Worm (Caenorhabditis elegans): ENCODE results near the gene plpr-1.

- no peak for TF ChIP-seq lir-3 (tag; optimal IDR thresholded peaks at IDR 0.05)
- peak in 1 of 2 experiments; percentile 92 for TF ChIP-seq unc-62 (GFP tag; optimal IDR thresholded peaks at IDR 0.05 in 1 of 2)
- TF ChIP-seq unc-62 (tag; optimal IDR thresholded peaks at IDR 0.05), result no peak
- no peak for TF ChIP-seq ceh-82 (tag; optimal IDR thresholded peaks at IDR 0.05)
- TF ChIP-seq Y105C5A.15 (GFP tag; IDR thresholded peaks at IDR 0.05), result no peak
- no peak for TF ChIP-seq ama-1 (optimal IDR thresholded peaks at IDR 0.05)
- no peak for TF ChIP-seq lin-29 (GFP tag; IDR thresholded peaks at IDR 0.05)
- no peak for TF ChIP-seq ceh-20 (GFP tag; IDR thresholded peaks at IDR 0.05)
Measured at ce11 chrII:11188026-11188425, 34.1 kb upstream of the plpr-1 start, which contains the start of gene F37H8.5.

Data from whole organism, L4 larva.